Worm (Caenorhabditis elegans) whole organism, young adult: ENCODE results near the gene T25E12.6.

ENCODE experiments used
- dox-1 ChIP-seq: fragments of 200-800 bp; sonication (Bioruptor generic); IDR thresholded peaks from 2 replicates; pipeline ENCODE4 v1.3.6; 2022; ENCODE audit warnings: missing genetic modification reagents, missing genetic modification characterization, missing compliant biosample characterization
- efl-1 ChIP-seq: fragments of 150-350 bp; optimal IDR thresholded peaks from 2 replicates; lab custom pipeline; 2014; ENCODE audit warnings: missing biosample characterization, missing genetic modification reagents, missing genetic modification characterization
- rpc-1 ChIP-seq, 2 experiments: fragments of 150-350 bp in 1 of 2; sonication (generic microtip) in 1 of 2; optimal IDR thresholded peaks; 2 replicates each; lab custom pipeline; 2014 to 2018; ENCODE audit warnings: missing biosample characterization in 1 of 2, missing genetic modification characterization in 1 of 2, missing genetic modification reagents in 1 of 2, missing genotype in 1 of 2
- snpc-1.3 ChIP-seq: sonication (generic microtip); optimal IDR thresholded peaks from 2 replicates; lab custom pipeline; 2017; ENCODE audit warnings: missing genetic modification characterization, mild to moderate bottlenecking, missing compliant biosample characterization, antibody characterized with exemption, moderate library complexity, missing genotype, missing genetic modification reagents; ENCODE audit not compliant: insufficient read depth
- snpc-4 ChIP-seq, 5 experiments: fragments of 150-350 bp in 1 of 5; sonication (generic microtip) in 4 of 5; optimal IDR thresholded peaks; 2 replicates each; lab custom pipeline; 2014 to 2018; ENCODE audit warnings: missing genetic modification characterization in 5 of 5, missing biosample characterization in 3 of 5, antibody characterized with exemption in 2 of 5, mild to moderate bottlenecking in 2 of 5, missing compliant biosample characterization in 2 of 5, missing genotype in 2 of 5, moderate library complexity in 2 of 5, missing genetic modification reagents in 1 of 5

ce11 chrV:16706549-16706948 lies 35.7 kb upstream of the T25E12.6 start, which contains the start of gene clec-9:
- TF ChIP-seq efl-1 (GFP tag; lab: Kevin White, UChicago) (no peak), snpc-4 (GFP tag; optimal IDR thresholded peaks at IDR 0.05; lab: Kevin White, UChicago) (no peak), snpc-4 (tag; optimal IDR thresholded peaks at IDR 0.05; lab: Kevin White, UChicago) (no peak), dox-1 (no peak), snpc-1.3 (tag; lab: Kevin White, UChicago) (no peak), rpc-1 (optimal IDR thresholded peaks at IDR 0.05; lab: Kevin White, UChicago) (no peak), rpc-1 (tag; optimal IDR thresholded peaks at IDR 0.05; lab: Kevin White, UChicago) (no peak)
